Fruit fly (Drosophila melanogaster) whole organism, prepupa: ENCODE measurements around the gene MTF-1.

Experiments
- Blimp-1 ChIP-seq: fragments of 200-800 bp; sonication (Bioruptor generic); optimal IDR thresholded peaks from 3 replicates; lab custom pipeline; 2017; ENCODE audit warnings: missing biosample characterization, missing genetic modification characterization, mild to moderate bottlenecking, moderate library complexity, missing genetic modification reagents
- CG10631 ChIP-seq: fragments of 200-800 bp; sonication (Bioruptor generic); optimal IDR thresholded peaks from 2 replicates; lab custom pipeline; 2016; ENCODE audit warnings: missing biosample characterization, missing genetic modification characterization
- CG10669 ChIP-seq: fragments of 200-800 bp; sonication (Bioruptor generic); optimal IDR thresholded peaks from 3 replicates; lab custom pipeline; 2018; ENCODE audit warnings: missing biosample characterization, mild to moderate bottlenecking, missing genetic modification characterization, moderate library complexity
- CG11294 ChIP-seq: fragments of 200-800 bp; sonication (Bioruptor generic); IDR thresholded peaks from 2 replicates; pipeline ENCODE4 v1.3.6; 2022; ENCODE audit warnings: missing biosample characterization, missing genetic modification characterization
- CG11762 ChIP-seq: fragments of 200-800 bp; sonication (Bioruptor generic); optimal IDR thresholded peaks from 3 replicates; lab custom pipeline; 2016; ENCODE audit warnings: missing biosample characterization, missing genetic modification characterization; ENCODE audit not compliant: insufficient read depth
- CG11902 ChIP-seq: fragments of 200-800 bp; sonication (Bioruptor generic); optimal IDR thresholded peaks from 3 replicates; lab custom pipeline; 2016; ENCODE audit warnings: missing biosample characterization, missing genetic modification characterization
- CG15336 ChIP-seq: fragments of 200-800 bp; sonication (Bioruptor generic); IDR thresholded peaks from 2 replicates; pipeline ENCODE4 v1.3.6; 2022; ENCODE audit warnings: missing biosample characterization, missing genetic modification characterization
- CG1621 ChIP-seq: fragments of 200-800 bp; sonication (Bioruptor generic); optimal IDR thresholded peaks from 3 replicates; lab custom pipeline; 2018; ENCODE audit warnings: missing biosample characterization, mild to moderate bottlenecking, missing genetic modification characterization
- CG3032 ChIP-seq: fragments of 200-800 bp; optimal IDR thresholded peaks from 2 replicates; lab custom pipeline; 2019; ENCODE audit warnings: missing biosample characterization, mild to moderate bottlenecking, missing genetic modification characterization, moderate library complexity
- CG31627 ChIP-seq: fragments of 200-800 bp; sonication (Bioruptor generic); optimal IDR thresholded peaks from 3 replicates; lab custom pipeline; 2016; ENCODE audit warnings: missing biosample characterization, missing genetic modification characterization
- CG32006 ChIP-seq: fragments of 200-800 bp; sonication (Bioruptor generic); optimal IDR thresholded peaks from 3 replicates; lab custom pipeline; 2017; ENCODE audit warnings: missing biosample characterization, mild to moderate bottlenecking, missing genetic modification characterization
- CG34406 ChIP-seq: fragments of 200-800 bp; sonication (Bioruptor generic); optimal IDR thresholded peaks from 3 replicates; lab custom pipeline; 2016; ENCODE audit warnings: missing biosample characterization, missing genetic modification characterization
- CG4318 ChIP-seq: fragments of 200-800 bp; sonication (Bioruptor generic); optimal IDR thresholded peaks from 3 replicates; lab custom pipeline; 2017; ENCODE audit warnings: missing biosample characterization, mild to moderate bottlenecking, missing genetic modification characterization
- CG6163 ChIP-seq: fragments of 200-800 bp; sonication (Bioruptor generic); IDR thresholded peaks from 3 replicates; pipeline ENCODE4 v1.3.6; 2022; ENCODE audit warnings: missing biosample characterization, missing genetic modification characterization
- CG6276 ChIP-seq: fragments of 200-800 bp; sonication (Bioruptor generic); optimal IDR thresholded peaks from 2 replicates; lab custom pipeline; 2017; ENCODE audit warnings: missing biosample characterization, mild to moderate bottlenecking, missing genetic modification characterization
- CG6792 ChIP-seq: fragments of 200-800 bp; sonication (Bioruptor generic); optimal IDR thresholded peaks from 3 replicates; lab custom pipeline; 2016; ENCODE audit warnings: missing biosample characterization, missing genetic modification characterization
- CG6808 ChIP-seq: fragments of 200-800 bp; sonication (Bioruptor generic); optimal IDR thresholded peaks from 3 replicates; lab custom pipeline; 2017; ENCODE audit warnings: missing biosample characterization, missing genetic modification characterization, mild to moderate bottlenecking, moderate library complexity, missing genetic modification reagents
- CG7368 ChIP-seq: fragments of 200-800 bp; sonication (Bioruptor generic); optimal IDR thresholded peaks from 3 replicates; lab custom pipeline; 2016; ENCODE audit warnings: missing biosample characterization, missing genetic modification characterization
- CG8319 ChIP-seq: fragments of 200-800 bp; sonication (Bioruptor generic); optimal IDR thresholded peaks from 3 replicates; lab custom pipeline; 2016; ENCODE audit warnings: missing biosample characterization, missing genetic modification characterization
- CG9139 ChIP-seq: fragments of 200-800 bp; sonication (Bioruptor generic); optimal IDR thresholded peaks from 3 replicates; lab custom pipeline; 2017; ENCODE audit warnings: missing biosample characterization, mild to moderate bottlenecking, missing genetic modification characterization
- Eip75B ChIP-seq: fragments of 200-800 bp; sonication (Bioruptor generic); optimal IDR thresholded peaks from 3 replicates; lab custom pipeline; 2016; ENCODE audit warnings: missing biosample characterization, missing genetic modification characterization
- Eip78C ChIP-seq: fragments of 200-800 bp; sonication (Bioruptor generic); peaks from one replicate; lab custom pipeline; 2016; ENCODE audit warnings: missing biosample characterization, missing genetic modification characterization
- Eip93F ChIP-seq: fragments of 200-800 bp; sonication (Bioruptor generic); optimal IDR thresholded peaks from 2 replicates; lab custom pipeline; 2016; ENCODE audit warnings: missing biosample characterization, mild to moderate bottlenecking, missing genetic modification characterization
- Ets96B ChIP-seq: fragments of 200-800 bp; optimal IDR thresholded peaks from 2 replicates; lab custom pipeline; 2019; ENCODE audit warnings: missing biosample characterization, mild to moderate bottlenecking, missing genetic modification characterization, moderate library complexity
- Gug ChIP-seq: fragments of 200-800 bp; sonication (Bioruptor generic); IDR thresholded peaks from 2 replicates; pipeline ENCODE4 v1.3.6; 2022; ENCODE audit warnings: missing biosample characterization, missing genetic modification characterization
- Hr38 ChIP-seq: sonication (Bioruptor generic); optimal IDR thresholded peaks from 2 replicates; lab custom pipeline; 2016; ENCODE audit warnings: missing biosample characterization, missing genetic modification characterization
- Hr39 ChIP-seq: fragments of 200-800 bp; sonication (Bioruptor generic); optimal IDR thresholded peaks from 2 replicates; lab custom pipeline; 2016; ENCODE audit warnings: missing biosample characterization, missing genetic modification characterization
- Hr4 ChIP-seq: fragments of 200-800 bp; sonication (Bioruptor generic); optimal IDR thresholded peaks from 3 replicates; lab custom pipeline; 2016; ENCODE audit warnings: missing biosample characterization, missing genetic modification characterization
- Met ChIP-seq: fragments of 200-800 bp; sonication (Bioruptor generic); optimal IDR thresholded peaks from 3 replicates; lab custom pipeline; 2016; ENCODE audit warnings: missing biosample characterization, missing genetic modification characterization
- OdsH ChIP-seq: fragments of 200-800 bp; sonication (Bioruptor generic); optimal IDR thresholded peaks from 3 replicates; lab custom pipeline; 2016; ENCODE audit warnings: missing biosample characterization, missing genetic modification characterization
- Smox ChIP-seq: fragments of 200-800 bp; sonication (Bioruptor generic); optimal IDR thresholded peaks from 3 replicates; lab custom pipeline; 2016; ENCODE audit warnings: missing biosample characterization, missing genetic modification characterization
- Sox102F ChIP-seq: fragments of 200-800 bp; sonication (Bioruptor generic); optimal IDR thresholded peaks from 2 replicates; lab custom pipeline; 2016; ENCODE audit warnings: missing biosample characterization, mild to moderate bottlenecking, missing genetic modification characterization
- Sox14 ChIP-seq: fragments of 200-800 bp; sonication (Bioruptor generic); optimal IDR thresholded peaks from 3 replicates; lab custom pipeline; 2016; ENCODE audit warnings: missing biosample characterization, missing genetic modification characterization
- achi ChIP-seq: fragments of 200-800 bp; sonication (Bioruptor generic); optimal IDR thresholded peaks from 3 replicates; lab custom pipeline; 2016; ENCODE audit warnings: missing biosample characterization, missing genetic modification characterization
- acj6 ChIP-seq: fragments of 200-800 bp; sonication (Bioruptor generic); optimal IDR thresholded peaks from 3 replicates; lab custom pipeline; 2016; ENCODE audit warnings: missing biosample characterization, missing genetic modification characterization
- cyc ChIP-seq: fragments of 200-800 bp; sonication (Bioruptor generic); optimal IDR thresholded peaks from 3 replicates; lab custom pipeline; 2016; ENCODE audit warnings: missing biosample characterization, missing genetic modification characterization
- dac ChIP-seq: fragments of 200-800 bp; sonication (Bioruptor generic); optimal IDR thresholded peaks from 2 replicates; lab custom pipeline; 2017; ENCODE audit warnings: missing biosample characterization, mild to moderate bottlenecking, missing genetic modification characterization
- dsx ChIP-seq: fragments of 200-800 bp; optimal IDR thresholded peaks from 3 replicates; lab custom pipeline; 2019; ENCODE audit warnings: missing biosample characterization, mild to moderate bottlenecking, missing genetic modification characterization, moderate library complexity; ENCODE audit not compliant: poor library complexity, severe bottlenecking
- esn ChIP-seq: fragments of 200-800 bp; sonication (Bioruptor generic); optimal IDR thresholded peaks from 2 replicates; lab custom pipeline; 2016; ENCODE audit warnings: missing biosample characterization, mild to moderate bottlenecking, missing genetic modification characterization, moderate library complexity
- fd59A ChIP-seq: fragments of 200-800 bp; sonication (Bioruptor generic); optimal IDR thresholded peaks from 2 replicates; lab custom pipeline; 2017; ENCODE audit warnings: missing biosample characterization, mild to moderate bottlenecking, missing genetic modification characterization, missing genetic modification reagents
- fd85E ChIP-seq: fragments of 200-800 bp; sonication (Bioruptor generic); optimal IDR thresholded peaks from 3 replicates; lab custom pipeline; 2016; ENCODE audit warnings: missing biosample characterization, missing genetic modification characterization
- fkh ChIP-seq: fragments of 200-800 bp; sonication (Bioruptor generic); optimal IDR thresholded peaks from 3 replicates; lab custom pipeline; 2017; ENCODE audit warnings: missing biosample characterization, mild to moderate bottlenecking, missing genetic modification characterization, moderate library complexity
- lz ChIP-seq: fragments of 200-800 bp; sonication (Bioruptor generic); optimal IDR thresholded peaks from 3 replicates; lab custom pipeline; 2016; ENCODE audit warnings: missing biosample characterization, missing genetic modification characterization
- pdm3 ChIP-seq: fragments of 200-800 bp; sonication (Bioruptor generic); optimal IDR thresholded peaks from 3 replicates; lab custom pipeline; 2016; ENCODE audit warnings: missing biosample characterization, missing genetic modification characterization
- salr ChIP-seq, 2 experiments: fragments of 200-800 bp; sonication (Bioruptor generic); optimal IDR thresholded peaks; 3 replicates each; lab custom pipeline; 2016 to 2018; ENCODE audit warnings: missing biosample characterization in 2 of 2, missing genetic modification characterization in 2 of 2, mild to moderate bottlenecking in 1 of 2
- spab ChIP-seq: fragments of 200-800 bp; sonication (Bioruptor generic); optimal IDR thresholded peaks from 2 replicates; lab custom pipeline; 2017; ENCODE audit warnings: missing biosample characterization, mild to moderate bottlenecking, missing genetic modification characterization, missing genetic modification reagents
- ss ChIP-seq, 2 experiments: fragments of 200-800 bp; sonication (Bioruptor generic); optimal IDR thresholded peaks; 2 replicates in 1 of 2; 3 replicates in 1 of 2; lab custom pipeline; 2017 to 2018; ENCODE audit warnings: mild to moderate bottlenecking in 2 of 2, missing biosample characterization in 2 of 2, missing genetic modification characterization in 2 of 2, moderate library complexity in 1 of 2
- topi ChIP-seq: fragments of 200-800 bp; sonication (Bioruptor generic); optimal IDR thresholded peaks from 3 replicates; lab custom pipeline; 2016; ENCODE audit warnings: missing biosample characterization, missing genetic modification characterization

MTF-1 gene

dm6 chr3L:9462247-9462769 lies 32.2 kb downstream of the MTF-1 start (continued):
- TF ChIP-seq CG6792 (GFP tag; lab: Kevin White, UChicago) (peak; percentile 86), CG1621 (tag; lab: Kevin White, UChicago) (peak; percentile 73), CG10669 (peak; percentile 90), CG9139 (GFP tag; lab: Kevin White, UChicago) (peak; percentile 71), CG15336 (GFP tag; lab: Robert Waterston, UW) (peak; percentile 95), Met (GFP tag; lab: Kevin White, UChicago) (peak; percentile 90), Eip93F (GFP tag; lab: Kevin White, UChicago) (peak; percentile 76), CG31627 (GFP tag; lab: Kevin White, UChicago) (peak; percentile 77), Blimp-1 (peak; percentile 80), lz (GFP tag; lab: Kevin White, UChicago) (peak; percentile 90), CG11294 (peak; percentile 78), dsx (GFP tag; lab: Kevin White, UChicago) (peak; percentile 85), CG6808 (GFP tag; lab: Kevin White, UChicago) (peak; percentile 83), Smox (GFP tag; lab: Kevin White, UChicago) (peak; percentile 89), CG3032 (tag; lab: Kevin White, UChicago) (peak; percentile 91), cyc (GFP tag; lab: Kevin White, UChicago) (peak; percentile 80), Sox102F (peak; percentile 89), CG34406 (GFP tag; lab: Kevin White, UChicago) (peak; percentile 87), Hr4 (peak; percentile 96), Hr39 (GFP tag; lab: Kevin White, UChicago) (peak; percentile 64), achi (GFP tag; lab: Kevin White, UChicago) (peak; percentile 90), Sox14 (peak; percentile 86), CG10631 (GFP tag; lab: Kevin White, UChicago) (peak; percentile 79), salr (GFP tag; optimal IDR thresholded peaks at IDR 0.05; lab: Kevin White, UChicago) (peak; percentile 70 to 93), fd85E (GFP tag; lab: Kevin White, UChicago) (peak; percentile 83), CG11902 (GFP tag; lab: Kevin White, UChicago) (peak; percentile 59), Eip75B (peak; percentile 91), CG7368 (GFP tag; lab: Kevin White, UChicago) (peak; percentile 80), acj6 (GFP tag; lab: Kevin White, UChicago) (peak; percentile 87), fd59A (GFP tag; lab: Kevin White, UChicago) (peak; percentile 81), OdsH (GFP tag; lab: Kevin White, UChicago) (peak; percentile 91), topi (GFP tag; lab: Kevin White, UChicago) (peak; percentile 89), CG6163 (GFP tag; lab: Robert Waterston, UW) (peak; percentile 87), fkh (GFP tag; lab: Kevin White, UChicago) (peak; percentile 29), dac (GFP tag; lab: Kevin White, UChicago) (peak; percentile 89), Ets96B (peak; percentile 92), CG8319 (GFP tag; lab: Kevin White, UChicago) (peak; percentile 52), Eip78C (peak; percentile 99), Gug (peak; percentile 87), CG11762 (GFP tag; lab: Kevin White, UChicago) (peak; percentile 81)
- TF ChIP-seq, all 60 proteins: peak for 59

- TF ChIP-seq CG6276 (GFP tag; lab: Kevin White, UChicago): no peak
- peak in 1 of 2 experiments; percentile 21 for TF ChIP-seq salr (GFP tag; optimal IDR thresholded peaks at IDR 0.05; lab: Kevin White, UChicago)
- TF ChIP-seq Gug: no peak
- TF ChIP-seq CG32006 (GFP tag; lab: Kevin White, UChicago): no peak
- no peak for TF ChIP-seq Eip93F (GFP tag; lab: Kevin White, UChicago)
- TF ChIP-seq Eip78C: no peak
- no peak for TF ChIP-seq Eip75B
- TF ChIP-seq CG6808 (GFP tag; lab: Kevin White, UChicago): peak; percentile 78
- no peak for TF ChIP-seq Hr38 (GFP tag; lab: Kevin White, UChicago)
- no peak for TF ChIP-seq pdm3
- peak; percentile 66 for TF ChIP-seq CG1621 (tag; lab: Kevin White, UChicago)
- peak; percentile 30 for TF ChIP-seq spab (GFP tag; lab: Kevin White, UChicago)
- no peak for TF ChIP-seq CG4318 (GFP tag; lab: Kevin White, UChicago)
- no peak for TF ChIP-seq CG34406 (GFP tag; lab: Kevin White, UChicago)
- TF ChIP-seq CG10631 (GFP tag; lab: Kevin White, UChicago): no peak
- no peak for TF ChIP-seq Hr39 (GFP tag; lab: Kevin White, UChicago)
- peak; percentile 46 for TF ChIP-seq CG3032 (tag; lab: Kevin White, UChicago)
- no peak for TF ChIP-seq esn (GFP tag; lab: Kevin White, UChicago)
- TF ChIP-seq Smox (GFP tag; lab: Kevin White, UChicago): no peak
- peak; percentile 86 to 87 for TF ChIP-seq ss (GFP tag; optimal IDR thresholded peaks at IDR 0.05; lab: Kevin White, UChicago)
- TF ChIP-seq Ets96B: peak; percentile 64
- TF ChIP-seq fd59A (GFP tag; lab: Kevin White, UChicago): no peak
- peak; percentile 82 for TF ChIP-seq CG9139 (GFP tag; lab: Kevin White, UChicago)
Observed at dm6 chr3L:9462794-9463193, 32.7 kb downstream of the MTF-1 start.
